Fruit fly (Drosophila melanogaster): ENCODE data around the gene Cyp4ac1.

DNA sequence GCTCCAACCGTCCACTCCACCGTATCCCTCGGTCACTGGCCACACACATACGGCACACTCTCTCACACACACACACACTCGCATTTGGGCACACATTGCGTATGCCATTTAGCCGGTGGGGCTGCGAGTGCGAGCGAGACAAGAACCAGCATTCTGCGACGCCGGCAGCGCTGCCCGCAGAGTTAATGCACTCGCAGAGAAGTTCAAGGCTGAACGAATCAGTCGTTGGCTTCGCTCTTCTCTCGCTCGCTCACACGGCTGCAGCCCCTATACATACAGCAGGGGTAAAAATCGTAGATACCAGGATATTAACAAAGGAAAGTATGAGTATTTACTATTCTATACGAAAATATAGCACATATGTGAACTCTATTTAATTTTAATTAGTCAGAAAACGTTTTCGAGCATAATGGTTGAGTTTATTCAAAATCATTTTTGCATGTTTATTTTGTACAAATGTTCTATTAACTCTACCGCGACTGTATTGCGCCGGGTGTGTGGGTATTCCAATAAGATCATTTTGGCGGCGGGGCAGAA is 29.2 kb downstream of the Cyp4ac1 start:
- TF ChIP-seq psq (optimal IDR thresholded peaks at IDR 0.05): no peak
- no peak for TF ChIP-seq insv (optimal IDR thresholded peaks at IDR 0.05)
- TF ChIP-seq h (optimal IDR thresholded peaks at IDR 0.05): no peak
- no peak for TF ChIP-seq Sin3A (optimal IDR thresholded peaks at IDR 0.05)
- TF ChIP-seq ttk (optimal IDR thresholded peaks at IDR 0.05): no peak
